Fruit fly (Drosophila melanogaster) whole organism, wandering third instar larva: ENCODE measurements around the gene Sox21b.

Experiments
- Hr78 ChIP-seq: fragments of >200 bp; optimal IDR thresholded peaks from 2 replicates; lab custom pipeline; 2017; ENCODE audit warnings: missing biosample characterization, missing genetic modification characterization
- Mio ChIP-seq: sonication (Bioruptor generic); optimal IDR thresholded peaks from 2 replicates; lab custom pipeline; 2016; ENCODE audit warnings: missing biosample characterization, missing genetic modification characterization
- N ChIP-seq: fragments of >200 bp; optimal IDR thresholded peaks from 2 replicates; lab custom pipeline; 2018; ENCODE audit warnings: missing biosample characterization, missing external identifiers, missing genetic modification characterization
- OdsH ChIP-seq: fragments of 200-800 bp; sonication (Bioruptor generic); optimal IDR thresholded peaks from 2 replicates; lab custom pipeline; 2016; ENCODE audit warnings: missing biosample characterization, mild to moderate bottlenecking, missing genetic modification characterization
- Sp1 ChIP-seq: fragments of 200-800 bp; sonication (Bioruptor generic); optimal IDR thresholded peaks from 3 replicates; lab custom pipeline; 2019; ENCODE audit warnings: missing biosample characterization, mild to moderate bottlenecking, missing genetic modification characterization, moderate library complexity
- Vsx2 ChIP-seq: fragments of 200-300, 225-300 bp; sonication (Bioruptor generic); optimal IDR thresholded peaks from 2 replicates; lab custom pipeline; 2018; ENCODE audit warnings: missing biosample characterization, missing genetic modification characterization; ENCODE audit not compliant: partially characterized antibody
- br ChIP-seq: fragments of 200-800 bp; sonication (Bioruptor generic); optimal IDR thresholded peaks from 2 replicates; lab custom pipeline; 2016; ENCODE audit warnings: missing biosample characterization, missing genetic modification characterization
- dl ChIP-seq, 2 experiments: fragments of 175-275, 200-275 bp in 1 of 2; fragments of 200-275 bp in 1 of 2; sonication (Bioruptor generic); optimal IDR thresholded peaks; lab custom pipeline; 2018; ENCODE audit warnings: mild to moderate bottlenecking in 2 of 2, missing biosample characterization in 2 of 2, missing genetic modification characterization in 2 of 2, moderate library complexity in 2 of 2; ENCODE audit not compliant: partially characterized antibody in 2 of 2, insufficient read depth in 1 of 2
- fru ChIP-seq: fragments of 200-800 bp; sonication (Bioruptor generic); optimal IDR thresholded peaks from 3 replicates; lab custom pipeline; 2016; ENCODE audit warnings: missing biosample characterization, mild to moderate bottlenecking, missing genetic modification characterization
- h ChIP-seq: fragments of 200-800 bp; sonication (Bioruptor generic); optimal IDR thresholded peaks from 3 replicates; lab custom pipeline; 2016; ENCODE audit warnings: missing biosample characterization, mild to moderate bottlenecking, missing genetic modification characterization
- pan ChIP-seq: fragments of >200 bp; optimal IDR thresholded peaks from 2 replicates; lab custom pipeline; 2017
- psq ChIP-seq: fragments of 200-800 bp; sonication (Bioruptor generic); optimal IDR thresholded peaks from 3 replicates; lab custom pipeline; 2017; ENCODE audit warnings: missing biosample characterization, mild to moderate bottlenecking, missing genetic modification characterization, moderate library complexity
- woc ChIP-seq: sonication (Bioruptor generic); optimal IDR thresholded peaks from 2 replicates; lab custom pipeline; 2016; ENCODE audit warnings: missing biosample characterization, mild to moderate bottlenecking, missing genetic modification characterization

DNA sequence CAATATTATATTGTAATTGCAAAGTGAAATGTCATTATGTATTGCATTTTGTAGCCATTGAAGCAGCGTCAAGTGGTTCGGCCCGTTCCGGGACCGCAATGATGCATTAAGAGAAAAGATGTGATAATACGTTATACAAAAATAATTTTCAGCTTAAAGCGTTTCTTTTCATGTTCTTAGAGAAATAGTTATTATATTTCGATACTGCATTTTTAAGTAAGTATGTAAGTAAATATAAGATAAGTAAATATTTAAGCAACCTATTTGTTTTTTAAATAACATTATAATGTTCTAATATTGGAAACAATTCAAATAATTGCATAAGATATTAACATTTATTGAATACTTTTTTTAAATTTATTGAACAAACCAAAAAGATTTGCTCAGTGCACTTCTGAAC lies 29.3 kb upstream of the Sox21b start:
- TF ChIP-seq fru (GFP tag; lab: Kevin White, UChicago) (no peak), h (no peak), Hr78 (GFP tag; lab: Kevin White, UChicago) (no peak), br (GFP tag; lab: Kevin White, UChicago) (no peak), OdsH (GFP tag; lab: Kevin White, UChicago) (no peak), pan (lab: Kevin White, UChicago) (no peak), woc (GFP tag; lab: Kevin White, UChicago) (no peak), Vsx2 (GFP tag; lab: Kevin White, UChicago) (no peak), psq (GFP tag; lab: Kevin White, UChicago) (no peak), Mio (no peak), dl (GFP tag; optimal IDR thresholded peaks at IDR 0.05; lab: Kevin White, UChicago; ENCODE audit: insufficient read depth in 1 of 2, partially characterized antibody in 2 of 2) (no peak), Sp1 (GFP tag; lab: Kevin White, UChicago) (no peak), N (GFP tag; lab: Kevin White, UChicago) (no peak)
